Worm (Caenorhabditis elegans) whole organism, young adult: Measurements from ENCODE around the gene pbs-3.

Source experiments
- F23B12.7 ChIP-seq: sonication (generic microtip); optimal IDR thresholded peaks from 2 replicates; lab custom pipeline; 2017; ENCODE audit warnings: missing genetic modification characterization, mild to moderate bottlenecking, missing compliant biosample characterization, antibody characterized with exemption, moderate library complexity; ENCODE audit not compliant: insufficient read depth
- F33H1.4 ChIP-seq: fragments of 200-800 bp; sonication (Bioruptor generic); IDR thresholded peaks from 2 replicates; pipeline ENCODE4 v1.3.6; 2022; ENCODE audit warnings: missing genetic modification reagents, missing genetic modification characterization, missing compliant biosample characterization
- ama-1 ChIP-seq, 3 experiments: fragments of 150-350 bp in 1 of 3; sonication (generic microtip) in 2 of 3; optimal IDR thresholded peaks; 2 replicates each; lab custom pipeline; 2014 to 2018; ENCODE audit warnings: missing biosample characterization in 2 of 3, missing genetic modification characterization in 2 of 3, missing genetic modification reagents in 2 of 3
- ceh-79 ChIP-seq: sonication (generic microtip); optimal IDR thresholded peaks from 2 replicates; lab custom pipeline; 2017; ENCODE audit warnings: mild to moderate bottlenecking, missing genetic modification characterization, missing compliant biosample characterization
- die-1 ChIP-seq: sonication (generic microtip); optimal IDR thresholded peaks from 2 replicates; lab custom pipeline; 2016; ENCODE audit warnings: missing genotype, mild to moderate bottlenecking, missing genetic modification characterization, missing compliant biosample characterization
- ekl-4 ChIP-seq: fragments of 200-800 bp; sonication (Bioruptor generic); IDR thresholded peaks from 2 replicates; pipeline ENCODE4 v1.3.6; 2022; ENCODE audit warnings: missing genetic modification reagents, missing genetic modification characterization, missing compliant biosample characterization
- ets-4 ChIP-seq: fragments of 200-800 bp; sonication (Bioruptor generic); optimal IDR thresholded peaks from 2 replicates; lab custom pipeline; 2018; ENCODE audit warnings: mild to moderate bottlenecking, missing genetic modification characterization, missing compliant biosample characterization
- let-607 ChIP-seq, 2 experiments: fragments of 200-800 bp in 1 of 2; sonication (Bioruptor generic) in 1 of 2; sonication (generic microtip) in 1 of 2; optimal IDR thresholded peaks; 2 replicates each; lab custom pipeline; 2016 to 2018; ENCODE audit warnings: mild to moderate bottlenecking in 2 of 2, missing compliant biosample characterization in 2 of 2, missing genetic modification characterization in 2 of 2, moderate library complexity in 2 of 2, missing genotype in 1 of 2
- lin-54 ChIP-seq: fragments of 200-800 bp; sonication (Bioruptor generic); optimal IDR thresholded peaks from 2 replicates; lab custom pipeline; 2018; ENCODE audit warnings: mild to moderate bottlenecking, missing genetic modification characterization, missing compliant biosample characterization
- madf-3 ChIP-seq: fragments of 200-800 bp; sonication (Bioruptor generic); IDR thresholded peaks from 2 replicates; pipeline ENCODE4 v1.3.6; 2022; ENCODE audit warnings: missing genetic modification reagents, missing genetic modification characterization, missing compliant biosample characterization
- madf-8 ChIP-seq: fragments of 200-800 bp; sonication (Bioruptor generic); conservative IDR thresholded peaks from 2 replicates; pipeline ENCODE4 v1.3.6; 2022; ENCODE audit warnings: missing genetic modification reagents, missing genetic modification characterization, missing compliant biosample characterization
- nhr-80 ChIP-seq: sonication (generic microtip); optimal IDR thresholded peaks from 2 replicates; lab custom pipeline; 2016; ENCODE audit warnings: missing genetic modification characterization, missing compliant biosample characterization
- unc-130 ChIP-seq: sonication (generic microtip); optimal IDR thresholded peaks from 2 replicates; lab custom pipeline; 2016; ENCODE audit warnings: missing genetic modification reagents, missing genetic modification characterization, missing compliant biosample characterization
- unc-62 ChIP-seq: fragments of 150-350 bp; optimal IDR thresholded peaks from 2 replicates; lab custom pipeline; 2014; ENCODE audit warnings: missing biosample characterization, missing genetic modification reagents, missing genetic modification characterization

ce11 chrII:4966576-4966975, 11.3 kb upstream of the pbs-3 start:
- TF ChIP-seq madf-8 (GFP tag; lab: Robert Waterston, UW) (no peak), ets-4 (GFP tag; lab: Kevin White, UChicago) (no peak), unc-62 (no peak), die-1 (tag; lab: Kevin White, UChicago) (no peak), nhr-80 (no peak), madf-3 (no peak), lin-54 (GFP tag; lab: Kevin White, UChicago) (no peak), ceh-79 (no peak), F33H1.4 (GFP tag; lab: Robert Waterston, UW) (no peak), let-607 (tag; optimal IDR thresholded peaks at IDR 0.05; lab: Kevin White, UChicago) (no peak), ama-1 (optimal IDR thresholded peaks at IDR 0.05; lab: Kevin White, UChicago) (no peak), ama-1 (GFP tag; optimal IDR thresholded peaks at IDR 0.05; lab: Kevin White, UChicago) (no peak), F23B12.7 (tag; lab: Kevin White, UChicago) (no peak), ekl-4 (GFP tag; lab: Robert Waterston, UW) (no peak), unc-130 (GFP tag; lab: Kevin White, UChicago) (no peak)
